Fruit fly (Drosophila melanogaster) whole organism, pupa: ENCODE measurements around the gene Enoph.
A peak's percentile ranks its signal among the peaks of the same experiment; 100 is the strongest.

ENCODE experiments used
- CG12605 ChIP-seq: fragments of 200-800 bp; sonication (Bioruptor generic); IDR thresholded peaks from 2 replicates; pipeline ENCODE4 v1.3.6; 2022; ENCODE audit warnings: missing biosample characterization, missing genetic modification characterization
- CG13204 ChIP-seq: fragments of 200-800 bp; sonication (Bioruptor generic); optimal IDR thresholded peaks from 2 replicates; lab custom pipeline; 2018; ENCODE audit warnings: missing biosample characterization, mild to moderate bottlenecking, missing genetic modification characterization, moderate library complexity
- CG15710 ChIP-seq: fragments of 200-800 bp; sonication (Bioruptor generic); optimal IDR thresholded peaks from 2 replicates; lab custom pipeline; 2018; ENCODE audit warnings: missing biosample characterization, mild to moderate bottlenecking, missing genetic modification characterization, moderate library complexity
- CG9948 ChIP-seq: fragments of 200-800 bp; sonication (Bioruptor generic); optimal IDR thresholded peaks from 2 replicates; lab custom pipeline; 2018; ENCODE audit warnings: missing biosample characterization, mild to moderate bottlenecking, missing genetic modification characterization, moderate library complexity
- Snoo ChIP-seq: fragments of 200-800 bp; sonication (Bioruptor generic); optimal IDR thresholded peaks from 3 replicates; lab custom pipeline; 2017; ENCODE audit warnings: missing biosample characterization, mild to moderate bottlenecking, missing genetic modification characterization, inconsistent platforms
- fd96Ca ChIP-seq: fragments of 200-800 bp; sonication (Bioruptor generic); IDR thresholded peaks from 3 replicates; pipeline ENCODE4 v1.3.6; 2022; ENCODE audit warnings: missing biosample characterization, missing genetic modification characterization

- TF ChIP-seq fd96Ca (GFP tag; lab: Robert Waterston, UW) (peak; percentile 54; the same call in 2 of the 3 replicates), CG15710 (tag; lab: Kevin White, UChicago) (no peak), CG12605 (no peak), CG13204 (no peak), Snoo (no peak), CG9948 (tag; lab: Kevin White, UChicago) (no peak)
Measured at dm6 chr3R:5286918-5287636, 30.6 kb upstream of the Enoph start.
